Fruit fly (Drosophila melanogaster) whole organism, wandering third instar larva: ENCODE measurements around the gene CG8138.

Source experiments
- Abd-B ChIP-seq: fragments of >200 bp; optimal IDR thresholded peaks from 2 replicates; lab custom pipeline; 2017; ENCODE audit warnings: missing biosample characterization, missing genetic modification characterization
- CG32264 ChIP-seq: fragments of 200-800 bp; sonication (Bioruptor generic); optimal IDR thresholded peaks from 2 replicates; lab custom pipeline; 2016; ENCODE audit warnings: missing biosample characterization, missing genetic modification characterization
- CG9705 ChIP-seq: fragments of 200-800 bp; sonication (Bioruptor generic); optimal IDR thresholded peaks from 2 replicates; lab custom pipeline; 2018; ENCODE audit warnings: missing biosample characterization, mild to moderate bottlenecking, missing genetic modification characterization
- CrebA ChIP-seq: fragments of 200-800 bp; sonication (Bioruptor generic); optimal IDR thresholded peaks from 2 replicates; lab custom pipeline; 2016; ENCODE audit warnings: missing biosample characterization, mild to moderate bottlenecking, missing genetic modification characterization, borderline replicate concordance
- Dif ChIP-seq: fragments of 200-275, 200-300 bp; sonication (Bioruptor generic); optimal IDR thresholded peaks from 2 replicates; lab custom pipeline; 2018; ENCODE audit warnings: missing biosample characterization, missing genetic modification characterization; ENCODE audit not compliant: partially characterized antibody
- GATAd ChIP-seq: sonication (Bioruptor generic); optimal IDR thresholded peaks from 2 replicates; lab custom pipeline; 2016; ENCODE audit warnings: missing biosample characterization, missing genetic modification characterization
- HLH106 ChIP-seq: fragments of 200-800 bp; optimal IDR thresholded peaks from 3 replicates; lab custom pipeline; 2019; ENCODE audit warnings: missing biosample characterization, mild to moderate bottlenecking, missing genetic modification characterization, moderate library complexity
- Hnf4 ChIP-seq: fragments of 200-800 bp; sonication (Bioruptor generic); optimal IDR thresholded peaks from 2 replicates; lab custom pipeline; 2016; ENCODE audit warnings: missing biosample characterization, mild to moderate bottlenecking, missing genetic modification characterization
- Hr78 ChIP-seq: fragments of >200 bp; optimal IDR thresholded peaks from 2 replicates; lab custom pipeline; 2017; ENCODE audit warnings: missing biosample characterization, missing genetic modification characterization
- Hr83 ChIP-seq: fragments of 200-300 bp; sonication (Bioruptor generic); optimal IDR thresholded peaks from 2 replicates; lab custom pipeline; 2016; ENCODE audit warnings: missing biosample characterization, mild to moderate bottlenecking, missing genetic modification characterization, moderate library complexity; ENCODE audit not compliant: poor library complexity, severe bottlenecking
- Jra ChIP-seq: sonication (Bioruptor generic); optimal IDR thresholded peaks from 2 replicates; lab custom pipeline; 2016; ENCODE audit warnings: missing biosample characterization, missing genetic modification characterization
- Mio ChIP-seq: sonication (Bioruptor generic); optimal IDR thresholded peaks from 2 replicates; lab custom pipeline; 2016; ENCODE audit warnings: missing biosample characterization, missing genetic modification characterization
- Myc ChIP-seq: fragments of >200 bp; optimal IDR thresholded peaks from 2 replicates; lab custom pipeline; 2017
- N ChIP-seq: fragments of >200 bp; optimal IDR thresholded peaks from 2 replicates; lab custom pipeline; 2018; ENCODE audit warnings: missing biosample characterization, missing external identifiers, missing genetic modification characterization
- Rel ChIP-seq, 2 experiments: fragments of 200-800 bp; sonication (Bioruptor generic) in 1 of 2; optimal IDR thresholded peaks; 2 replicates in 1 of 2; 3 replicates in 1 of 2; lab custom pipeline; 2016 to 2019; ENCODE audit warnings: mild to moderate bottlenecking in 2 of 2, missing biosample characterization in 2 of 2, missing genetic modification characterization in 2 of 2, moderate library complexity in 1 of 2
- Sp1 ChIP-seq: fragments of 200-800 bp; sonication (Bioruptor generic); optimal IDR thresholded peaks from 3 replicates; lab custom pipeline; 2019; ENCODE audit warnings: missing biosample characterization, mild to moderate bottlenecking, missing genetic modification characterization, moderate library complexity
- Vsx2 ChIP-seq: fragments of 200-300, 225-300 bp; sonication (Bioruptor generic); optimal IDR thresholded peaks from 2 replicates; lab custom pipeline; 2018; ENCODE audit warnings: missing biosample characterization, missing genetic modification characterization; ENCODE audit not compliant: partially characterized antibody
- br ChIP-seq: fragments of 200-800 bp; sonication (Bioruptor generic); optimal IDR thresholded peaks from 2 replicates; lab custom pipeline; 2016; ENCODE audit warnings: missing biosample characterization, missing genetic modification characterization
- dl ChIP-seq, 2 experiments: fragments of 175-275, 200-275 bp in 1 of 2; fragments of 200-275 bp in 1 of 2; sonication (Bioruptor generic); optimal IDR thresholded peaks; lab custom pipeline; 2018; ENCODE audit warnings: mild to moderate bottlenecking in 2 of 2, missing biosample characterization in 2 of 2, missing genetic modification characterization in 2 of 2, moderate library complexity in 2 of 2; ENCODE audit not compliant: partially characterized antibody in 2 of 2, insufficient read depth in 1 of 2
- dmrt93B ChIP-seq: fragments of 200-800 bp; sonication (Bioruptor generic); optimal IDR thresholded peaks from 2 replicates; lab custom pipeline; 2018; ENCODE audit warnings: missing biosample characterization, mild to moderate bottlenecking, missing genetic modification characterization
- dsf ChIP-seq: sonication (Bioruptor generic); optimal IDR thresholded peaks from 2 replicates; lab custom pipeline; 2016; ENCODE audit warnings: missing biosample characterization, missing genetic modification characterization, borderline replicate concordance
- ey ChIP-seq: fragments of 200-800 bp; sonication (Bioruptor generic); optimal IDR thresholded peaks from 2 replicates; lab custom pipeline; 2016; ENCODE audit warnings: missing biosample characterization, missing genetic modification characterization
- foxo ChIP-seq, 2 experiments: fragments of 200-800 bp; sonication (Bioruptor generic); optimal IDR thresholded peaks; 2 replicates in 1 of 2; 3 replicates in 1 of 2; lab custom pipeline; 2016 to 2017; ENCODE audit warnings: missing biosample characterization in 2 of 2, missing genetic modification characterization in 2 of 2
- fru ChIP-seq: fragments of 200-800 bp; sonication (Bioruptor generic); optimal IDR thresholded peaks from 3 replicates; lab custom pipeline; 2016; ENCODE audit warnings: missing biosample characterization, mild to moderate bottlenecking, missing genetic modification characterization
- h ChIP-seq: fragments of 200-800 bp; sonication (Bioruptor generic); optimal IDR thresholded peaks from 3 replicates; lab custom pipeline; 2016; ENCODE audit warnings: missing biosample characterization, mild to moderate bottlenecking, missing genetic modification characterization
- jim ChIP-seq: fragments of 175-275, 200-325 bp; sonication (Bioruptor generic); optimal IDR thresholded peaks from 2 replicates; lab custom pipeline; 2016; ENCODE audit warnings: missing biosample characterization, mild to moderate bottlenecking, missing genetic modification characterization
- lola ChIP-seq: fragments of >200 bp; optimal IDR thresholded peaks from 2 replicates; lab custom pipeline; 2017; ENCODE audit warnings: missing biosample characterization, missing genetic modification characterization
- psq ChIP-seq: fragments of 200-800 bp; sonication (Bioruptor generic); optimal IDR thresholded peaks from 3 replicates; lab custom pipeline; 2017; ENCODE audit warnings: missing biosample characterization, mild to moderate bottlenecking, missing genetic modification characterization, moderate library complexity
- rgr ChIP-seq: fragments of 200-800 bp; sonication (Bioruptor generic); optimal IDR thresholded peaks from 3 replicates; lab custom pipeline; 2016; ENCODE audit warnings: missing biosample characterization, mild to moderate bottlenecking, missing genetic modification characterization
- sage ChIP-seq: fragments of 200-800 bp; sonication (Bioruptor generic); optimal IDR thresholded peaks from 2 replicates; lab custom pipeline; 2016; ENCODE audit warnings: missing biosample characterization, mild to moderate bottlenecking, missing genetic modification characterization
- sv ChIP-seq: fragments of 200-800 bp; sonication (Bioruptor generic); optimal IDR thresholded peaks from 3 replicates; lab custom pipeline; 2016; ENCODE audit warnings: missing biosample characterization, missing genetic modification characterization
- tai ChIP-seq: sonication (Bioruptor generic); optimal IDR thresholded peaks from 2 replicates; lab custom pipeline; 2016; ENCODE audit warnings: missing biosample characterization, missing genetic modification characterization
- usp ChIP-seq: fragments of >200 bp; optimal IDR thresholded peaks from 2 replicates; lab custom pipeline; 2017; ENCODE audit warnings: missing biosample characterization, missing genetic modification characterization
- woc ChIP-seq: sonication (Bioruptor generic); optimal IDR thresholded peaks from 2 replicates; lab custom pipeline; 2016; ENCODE audit warnings: missing biosample characterization, mild to moderate bottlenecking, missing genetic modification characterization

CG8138 gene

DNA sequence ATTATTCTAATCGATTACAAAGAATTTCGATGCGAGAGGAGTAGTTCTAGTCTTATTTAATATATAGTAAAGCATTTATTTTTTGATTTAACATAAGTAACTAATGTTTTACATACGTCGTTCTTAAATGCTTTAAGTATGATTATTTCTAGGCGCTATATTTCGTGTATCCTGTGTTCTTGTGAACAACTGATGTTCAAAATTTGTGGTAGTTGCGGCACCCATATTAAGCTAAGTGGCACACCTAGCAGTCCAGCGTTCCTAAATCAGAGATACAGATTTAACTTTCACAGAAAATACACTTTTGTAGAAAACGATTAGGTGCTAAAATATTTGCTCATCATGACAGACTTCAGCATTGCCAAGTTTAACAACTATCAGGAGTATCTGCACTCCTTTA lies at the start of gene CG8138:
CG8138 (plus strand) TSS at position 301 of the 400 bp plus-strand sequence.
- no peak for TF ChIP-seq h (GFP tag; lab: Kevin White, UChicago)
- TF ChIP-seq dsf (GFP tag; lab: Kevin White, UChicago), result no peak
- no peak for TF ChIP-seq sv (GFP tag; lab: Kevin White, UChicago)
- no peak for TF ChIP-seq Abd-B (GFP tag; lab: Kevin White, UChicago)
- no peak for TF ChIP-seq dl (GFP tag; optimal IDR thresholded peaks at IDR 0.05; lab: Kevin White, UChicago; ENCODE audit: insufficient read depth in 1 of 2, partially characterized antibody in 2 of 2)
- TF ChIP-seq usp (GFP tag; lab: Kevin White, UChicago), result no peak
- TF ChIP-seq woc, result no peak
- TF ChIP-seq Hr83 (GFP tag; lab: Kevin White, UChicago), result no peak
- TF ChIP-seq ey (GFP tag; lab: Kevin White, UChicago), result no peak
- no peak for TF ChIP-seq Jra
- TF ChIP-seq foxo (GFP tag; optimal IDR thresholded peaks at IDR 0.05; lab: Kevin White, UChicago), result no peak
- TF ChIP-seq Hnf4 (GFP tag; lab: Kevin White, UChicago), result no peak
- TF ChIP-seq GATAd (GFP tag; lab: Kevin White, UChicago), result no peak
- TF ChIP-seq tai (GFP tag; lab: Kevin White, UChicago), result no peak
- TF ChIP-seq Hr78 (GFP tag; lab: Kevin White, UChicago), result no peak
- TF ChIP-seq sage (GFP tag; lab: Kevin White, UChicago), result no peak
- TF ChIP-seq CG32264 (GFP tag; lab: Kevin White, UChicago), result no peak
- TF ChIP-seq HLH106 (tag; lab: Kevin White, UChicago), result no peak
- TF ChIP-seq Myc (lab: Kevin White, UChicago), result no peak
- TF ChIP-seq, all 38 proteins: peak for 0

DNA sequence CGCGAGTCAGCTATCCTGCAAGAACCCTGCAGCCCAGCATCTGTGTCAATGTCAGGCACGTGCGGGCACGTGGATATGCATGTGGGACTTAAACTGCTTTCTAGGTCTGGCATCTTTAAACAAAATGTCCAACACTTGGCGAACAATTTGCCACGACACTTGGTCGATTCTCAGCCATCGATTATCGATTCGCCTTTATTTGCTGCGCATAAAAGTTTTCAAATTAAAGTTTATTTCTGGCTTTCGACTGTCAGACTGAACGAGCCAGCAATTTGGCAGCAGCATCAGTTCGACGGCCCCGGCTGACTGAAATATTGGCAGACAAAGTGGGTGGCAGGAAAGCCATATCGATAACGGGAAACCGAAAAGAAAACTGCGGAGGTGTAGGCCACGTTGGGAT lies 43.0 kb upstream of the CG8138 start:
- no peak for TF ChIP-seq Mio (GFP tag; lab: Kevin White, UChicago)
- no peak for TF ChIP-seq Rel (GFP tag; optimal IDR thresholded peaks at IDR 0.05; lab: Kevin White, UChicago)
- no peak for TF ChIP-seq Rel (tag; optimal IDR thresholded peaks at IDR 0.05; lab: Kevin White, UChicago)
- TF ChIP-seq Myc (lab: Kevin White, UChicago), result no peak

DNA sequence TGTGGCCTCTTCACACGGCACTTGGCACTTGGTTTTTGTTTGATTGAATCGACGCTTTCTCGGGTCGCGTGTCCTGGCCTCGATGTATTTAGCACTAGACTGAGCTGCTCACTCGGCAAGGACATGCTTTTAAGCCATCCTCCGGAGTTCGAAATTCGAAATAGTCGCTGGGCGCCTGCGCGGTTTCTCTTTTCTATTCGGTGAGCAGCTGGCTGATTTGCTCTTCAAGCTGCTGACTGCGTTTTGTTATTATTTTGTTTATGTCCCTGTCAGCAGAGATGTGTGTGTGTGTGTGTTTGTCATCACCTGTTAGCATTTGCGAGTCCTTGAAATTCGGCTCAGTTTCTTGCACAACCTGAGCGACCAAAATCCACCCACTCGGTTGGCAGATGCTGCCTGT lies 25.5 kb upstream of the CG8138 start, which contains the start of gene 2mit:
2mit (minus strand) TSS at position 101 of the 400 bp plus-strand sequence.
- TF ChIP-seq usp (GFP tag; lab: Kevin White, UChicago) (no peak), Dif (GFP tag; lab: Kevin White, UChicago) (no peak), ey (GFP tag; lab: Kevin White, UChicago) (no peak), CrebA (GFP tag; lab: Kevin White, UChicago) (no peak), Hnf4 (GFP tag; lab: Kevin White, UChicago) (no peak), HLH106 (tag; lab: Kevin White, UChicago) (no peak), dmrt93B (GFP tag; lab: Kevin White, UChicago) (no peak), CG32264 (GFP tag; lab: Kevin White, UChicago) (no peak), Myc (lab: Kevin White, UChicago) (no peak), psq (GFP tag; lab: Kevin White, UChicago) (no peak), h (GFP tag; lab: Kevin White, UChicago) (no peak), Mio (GFP tag; lab: Kevin White, UChicago) (no peak), GATAd (GFP tag; lab: Kevin White, UChicago) (no peak), woc (no peak)
- TF ChIP-seq, all 38 proteins: peak for 0

DNA sequence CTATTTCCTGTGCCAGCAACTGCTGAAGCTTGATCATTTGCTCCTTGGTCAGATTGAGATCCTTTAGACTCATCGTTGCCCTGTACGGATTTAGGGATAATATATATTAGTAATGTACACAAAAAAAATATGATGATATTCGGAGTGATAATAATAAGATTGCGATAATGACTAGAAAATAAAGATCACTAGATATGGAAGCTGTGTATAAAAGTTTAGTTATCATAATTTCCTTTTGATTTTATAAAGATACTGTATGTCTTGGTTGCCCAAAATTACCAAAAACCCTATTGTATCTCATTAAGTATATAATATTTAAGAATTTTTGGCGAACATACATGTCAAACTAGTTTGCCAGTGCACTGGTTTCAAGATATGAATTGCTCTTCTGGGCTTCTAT lies 5.3 kb downstream of the CG8138 start, which contains the start of gene CG8508:
CG8508 (minus strand) TSS at position 101 of the 400 bp plus-strand sequence.
- TF ChIP-seq Vsx2 (no peak), Hnf4 (GFP tag; lab: Kevin White, UChicago) (no peak), br (GFP tag; lab: Kevin White, UChicago) (no peak), GATAd (GFP tag; lab: Kevin White, UChicago) (no peak), CG9705 (GFP tag; lab: Kevin White, UChicago) (no peak), psq (GFP tag; lab: Kevin White, UChicago) (no peak), Mio (GFP tag; lab: Kevin White, UChicago) (no peak)
- TF ChIP-seq, all 38 proteins: peak for 0

DNA sequence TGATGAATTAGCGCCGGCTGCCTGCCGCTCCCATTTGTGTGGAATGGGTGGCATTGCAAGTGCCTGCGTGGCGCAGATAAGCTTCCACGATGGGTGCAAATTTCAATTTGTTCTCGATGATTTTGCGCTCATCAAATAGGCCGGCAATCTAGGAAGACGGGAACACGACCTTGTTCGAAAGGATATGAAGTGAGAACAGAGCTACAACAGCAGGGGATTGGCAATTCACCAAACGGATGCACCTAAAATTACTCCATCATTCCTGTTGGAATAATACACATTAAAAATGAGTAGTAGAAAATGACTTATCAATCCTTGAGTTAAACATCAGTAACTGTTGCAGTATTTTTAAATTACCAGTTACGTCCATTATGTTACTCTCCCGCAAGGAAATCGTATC lies 7.1 kb downstream of the CG8138 start, which contains the start of gene CG14380:
CG14380 (plus strand) TSS at position 301 of the 400 bp plus-strand sequence.
- no peak for TF ChIP-seq Sp1 (GFP tag; lab: Kevin White, UChicago)
- no peak for TF ChIP-seq dl (GFP tag; optimal IDR thresholded peaks at IDR 0.05; lab: Kevin White, UChicago; ENCODE audit: insufficient read depth in 1 of 2, partially characterized antibody in 2 of 2)
- no peak for TF ChIP-seq usp (GFP tag; lab: Kevin White, UChicago)
- TF ChIP-seq sv (GFP tag; lab: Kevin White, UChicago), result no peak
- TF ChIP-seq CrebA (GFP tag; lab: Kevin White, UChicago), result no peak
- no peak for TF ChIP-seq N
- no peak for TF ChIP-seq dsf (GFP tag; lab: Kevin White, UChicago)
- no peak for TF ChIP-seq lola
- no peak for TF ChIP-seq h (GFP tag; lab: Kevin White, UChicago)
- TF ChIP-seq Jra, result no peak
- TF ChIP-seq Hr78 (GFP tag; lab: Kevin White, UChicago), result no peak
- TF ChIP-seq rgr (GFP tag; lab: Kevin White, UChicago), result no peak
- no peak for TF ChIP-seq sage (GFP tag; lab: Kevin White, UChicago)
- TF ChIP-seq Hr83 (GFP tag; lab: Kevin White, UChicago), result no peak
- no peak for TF ChIP-seq Mio (GFP tag; lab: Kevin White, UChicago)
- no peak for TF ChIP-seq fru (GFP tag; lab: Kevin White, UChicago)
- no peak for TF ChIP-seq Vsx2
- TF ChIP-seq HLH106 (tag; lab: Kevin White, UChicago), result no peak
- TF ChIP-seq jim, result no peak
- TF ChIP-seq Abd-B (GFP tag; lab: Kevin White, UChicago), result no peak
